Worm (Caenorhabditis elegans) whole organism, L4 larva: Measurements from ENCODE around the gene cav-1.

ENCODE experiments used
- F10B5.3 ChIP-seq: sonication (generic microtip); optimal IDR thresholded peaks from 2 replicates; lab custom pipeline; 2016; ENCODE audit warnings: mild to moderate bottlenecking, missing genetic modification characterization, missing compliant biosample characterization
- F26F4.8 ChIP-seq: fragments of 200-800 bp; sonication (Bioruptor generic); conservative IDR thresholded peaks from 2 replicates; pipeline ENCODE4 v1.3.6; 2022; ENCODE audit warnings: missing genetic modification characterization, missing compliant biosample characterization
- F44E2.7 ChIP-seq: fragments of 200-800 bp; sonication (Bioruptor generic); IDR thresholded peaks from 2 replicates; pipeline ENCODE4 v2.1.2; 2022; ENCODE audit warnings: missing genetic modification characterization, missing compliant biosample characterization
- F49E8.2 ChIP-seq: sonication (generic microtip); optimal IDR thresholded peaks from 2 replicates; lab custom pipeline; 2016; ENCODE audit warnings: missing compliant biosample characterization, mild to moderate bottlenecking, missing genetic modification characterization, borderline replicate concordance
- R02D3.7 ChIP-seq: fragments of 150-350 bp; sonication (generic microtip); optimal IDR thresholded peaks from 3 replicates; lab custom pipeline; 2014; ENCODE audit warnings: missing biosample characterization, missing genetic modification characterization
- Y105C5A.15 ChIP-seq: fragments of 200-800 bp; sonication (Bioruptor generic); IDR thresholded peaks from 2 replicates; pipeline ENCODE4 v1.3.6; 2022; ENCODE audit warnings: missing genetic modification characterization, missing compliant biosample characterization
- Y5F2A.4 ChIP-seq: fragments of 200-800 bp; sonication (Bioruptor generic); optimal IDR thresholded peaks from 2 replicates; lab custom pipeline; 2018; ENCODE audit warnings: mild to moderate bottlenecking, missing genetic modification characterization, missing compliant biosample characterization
- Y75B8A.6 ChIP-seq: fragments of 200-800 bp; sonication (Bioruptor generic); IDR thresholded peaks from 2 replicates; pipeline ENCODE4 v1.3.6; 2022; ENCODE audit warnings: missing genetic modification reagents, missing genetic modification characterization, missing compliant biosample characterization
- aha-1 ChIP-seq: fragments of 150-350 bp; peaks from one replicate; lab custom pipeline; 2014; ENCODE audit warnings: missing biosample characterization, missing genetic modification characterization
- ama-1 ChIP-seq: fragments of 150-350 bp; optimal IDR thresholded peaks from 2 replicates; lab custom pipeline; 2014; ENCODE audit warnings: inconsistent platforms, mixed read lengths
- attf-4 ChIP-seq: sonication (generic microtip); optimal IDR thresholded peaks from 3 replicates; lab custom pipeline; 2017; ENCODE audit warnings: missing biosample characterization, missing genetic modification characterization
- ceh-20 ChIP-seq: fragments of 200-800 bp; sonication (Bioruptor generic); IDR thresholded peaks from 2 replicates; pipeline ENCODE4 v1.3.6; 2022; ENCODE audit warnings: missing genetic modification reagents, missing genetic modification characterization, missing compliant biosample characterization
- ceh-28 ChIP-seq: fragments of 150-350 bp; optimal IDR thresholded peaks from 2 replicates; lab custom pipeline; 2014; ENCODE audit warnings: missing biosample characterization, missing genetic modification reagents, missing genetic modification characterization
- ceh-44 ChIP-seq: fragments of 200-800 bp; sonication (Bioruptor generic); IDR thresholded peaks from 2 replicates; pipeline ENCODE4 v1.3.6; 2022; ENCODE audit warnings: missing genetic modification reagents, missing genetic modification characterization, missing compliant biosample characterization
- ceh-62 ChIP-seq: sonication (generic microtip); optimal IDR thresholded peaks from 2 replicates; lab custom pipeline; 2017; ENCODE audit warnings: missing biosample characterization, missing genetic modification characterization
- ctbp-1 ChIP-seq: fragments of 200-800 bp; sonication (Bioruptor generic); IDR thresholded peaks from 2 replicates; pipeline ENCODE4 v1.3.6; 2022; ENCODE audit warnings: missing genetic modification reagents, missing genetic modification characterization, missing compliant biosample characterization
- daf-12 ChIP-seq: fragments of 150-350 bp; optimal IDR thresholded peaks from 2 replicates; lab custom pipeline; 2014; ENCODE audit warnings: missing biosample characterization, missing genetic modification reagents, missing genetic modification characterization
- daf-8 ChIP-seq: fragments of 200-800 bp; sonication (Bioruptor generic); IDR thresholded peaks from 2 replicates; pipeline ENCODE4 v1.3.6; 2022; ENCODE audit warnings: missing genetic modification characterization, missing compliant biosample characterization
- dmd-6 ChIP-seq: fragments of 200-800 bp; sonication (Bioruptor generic); IDR thresholded peaks from 2 replicates; pipeline ENCODE4 v1.3.6; 2022; ENCODE audit warnings: missing genetic modification reagents, missing genetic modification characterization, missing compliant biosample characterization
- duxl-1 ChIP-seq: sonication (generic microtip); optimal IDR thresholded peaks from 2 replicates; lab custom pipeline; 2016; ENCODE audit warnings: mild to moderate bottlenecking, missing genetic modification characterization, moderate library complexity, missing compliant biosample characterization; ENCODE audit not compliant: poor library complexity
- fos-1 ChIP-seq: fragments of 150-350 bp; optimal IDR thresholded peaks from 2 replicates; lab custom pipeline; 2014; ENCODE audit warnings: missing biosample characterization, missing genetic modification characterization
- hif-1 ChIP-seq, 2 experiments: sonication (generic microtip); optimal IDR thresholded peaks; 2 replicates each; lab custom pipeline; 2016 to 2017; ENCODE audit warnings: missing compliant biosample characterization in 2 of 2, missing genetic modification characterization in 2 of 2, missing genetic modification reagents in 2 of 2, missing genotype in 2 of 2, mild to moderate bottlenecking in 1 of 2
- hlh-11 ChIP-seq: fragments of 200-800 bp; sonication (Bioruptor generic); optimal IDR thresholded peaks from 2 replicates; lab custom pipeline; 2018; ENCODE audit warnings: mild to moderate bottlenecking, missing genetic modification characterization, missing compliant biosample characterization
- lim-7 ChIP-seq: fragments of 200-800 bp; sonication (Bioruptor generic); IDR thresholded peaks from 2 replicates; pipeline ENCODE4 v1.3.6; 2022; ENCODE audit warnings: missing genetic modification characterization, missing compliant biosample characterization
- lin-29 ChIP-seq: fragments of 200-800 bp; sonication (Bioruptor generic); IDR thresholded peaks from 2 replicates; pipeline ENCODE4 v1.3.6; 2022; ENCODE audit warnings: missing genetic modification reagents, missing genetic modification characterization, missing compliant biosample characterization
- lir-3 ChIP-seq: sonication (generic microtip); optimal IDR thresholded peaks from 2 replicates; lab custom pipeline; 2016; ENCODE audit warnings: mild to moderate bottlenecking, missing genetic modification characterization, missing compliant biosample characterization
- lsy-2 ChIP-seq, 2 experiments: fragments of 150-350 bp in 1 of 2; sonication (generic microtip) in 1 of 2; optimal IDR thresholded peaks; 2 replicates each; lab custom pipeline; 2014 to 2017; ENCODE audit warnings: missing biosample characterization in 2 of 2, missing genetic modification characterization in 2 of 2
- mdl-1 ChIP-seq, 2 experiments: fragments of 150-350 bp in 1 of 2; sonication (generic microtip) in 1 of 2; optimal IDR thresholded peaks; 2 replicates each; lab custom pipeline; 2014 to 2017; ENCODE audit warnings: missing biosample characterization in 2 of 2, missing genetic modification characterization in 2 of 2
- mxl-3 ChIP-seq: fragments of 200-800 bp; sonication (Bioruptor generic); optimal IDR thresholded peaks from 2 replicates; lab custom pipeline; 2018; ENCODE audit warnings: mild to moderate bottlenecking, missing genetic modification characterization, missing compliant biosample characterization
- nhr-77 ChIP-seq: fragments of 150-350 bp; optimal IDR thresholded peaks from 2 replicates; lab custom pipeline; 2014; ENCODE audit warnings: missing biosample characterization, missing genetic modification characterization
- skn-1 ChIP-seq: fragments of 150-350 bp; optimal IDR thresholded peaks from 2 replicates; lab custom pipeline; 2014; ENCODE audit warnings: missing biosample characterization, missing genetic modification characterization
- tag-97 ChIP-seq: fragments of 200-800 bp; sonication (Bioruptor generic); IDR thresholded peaks from 2 replicates; pipeline ENCODE4 v1.3.6; 2022; ENCODE audit warnings: missing genetic modification characterization, missing compliant biosample characterization
- unc-62 ChIP-seq, 3 experiments: fragments of 150-350 bp in 1 of 3; sonication (generic microtip); optimal IDR thresholded peaks in 2 of 3; peaks in 1 of 3; 1 replicate in 1 of 3; 2 replicates in 2 of 3; lab custom pipeline; 2014 to 2017; ENCODE audit warnings: missing biosample characterization in 3 of 3, missing genetic modification characterization in 3 of 3, missing genetic modification reagents in 3 of 3, missing genotype in 1 of 3
- zfp-2 ChIP-seq: sonication (generic microtip); optimal IDR thresholded peaks from 2 replicates; lab custom pipeline; 2016; ENCODE audit warnings: mild to moderate bottlenecking, missing genetic modification characterization, missing compliant biosample characterization
- zfp-3 ChIP-seq: fragments of 200-800 bp; sonication (Bioruptor generic); conservative IDR thresholded peaks from 2 replicates; pipeline ENCODE4 v1.3.6; 2022; ENCODE audit warnings: missing genetic modification reagents, missing genetic modification characterization, missing compliant biosample characterization

Gene cav-1

ce11 chrIV:9803544-9803943 is 31.2 kb downstream of the cav-1 start (continued):
- TF ChIP-seq mxl-3 (GFP tag; lab: Kevin White, UChicago), result peak; percentile 64
- peak in 1 of 2 experiments; percentile 25 for TF ChIP-seq hif-1 (tag; optimal IDR thresholded peaks at IDR 0.05; lab: Kevin White, UChicago)
- TF ChIP-seq mdl-1 (tag; optimal IDR thresholded peaks at IDR 0.05; lab: Kevin White, UChicago), result peak in 1 of 2 experiments; percentile 71
- no peak for TF ChIP-seq ceh-44 (GFP tag; lab: Robert Waterston, UW)
- no peak for TF ChIP-seq F44E2.7
- peak; percentile 93 for TF ChIP-seq hlh-11 (tag; lab: Kevin White, UChicago)
- no peak for TF ChIP-seq lir-3 (tag; lab: Kevin White, UChicago)
- TF ChIP-seq F10B5.3 (tag; lab: Kevin White, UChicago), result no peak
- no peak for TF ChIP-seq fos-1 (tag; lab: Kevin White, UChicago)
- no peak for TF ChIP-seq ama-1 (lab: Kevin White, UChicago)
- peak; percentile 91 for TF ChIP-seq nhr-77 (tag; lab: Kevin White, UChicago)
- no peak for TF ChIP-seq Y105C5A.15 (GFP tag; lab: Robert Waterston, UW)
- no peak for TF ChIP-seq R02D3.7 (tag; lab: Kevin White, UChicago)
- peak in 1 of 2 experiments; percentile 71 for TF ChIP-seq lsy-2 (tag; optimal IDR thresholded peaks at IDR 0.05; lab: Kevin White, UChicago)
- TF ChIP-seq dmd-6, result peak; percentile 70
- TF ChIP-seq ceh-62 (tag; lab: Kevin White, UChicago), result no peak
- no peak for TF ChIP-seq tag-97 (GFP tag; lab: Robert Waterston, UW)
- no peak for TF ChIP-seq zfp-2 (tag; lab: Kevin White, UChicago)
- TF ChIP-seq F26F4.8 (GFP tag; lab: Robert Waterston, UW), result no peak
- no peak for TF ChIP-seq ceh-28 (tag; lab: Kevin White, UChicago)
- no peak for TF ChIP-seq daf-12 (tag; lab: Kevin White, UChicago)
- no peak for TF ChIP-seq lin-29
- TF ChIP-seq zfp-3, result 0 out of 2 replicates have a peak, but pooled peaks have one; percentile 41
- TF ChIP-seq attf-4 (tag; lab: Kevin White, UChicago), result no peak
- no peak for TF ChIP-seq lim-7

- TF ChIP-seq tag-97 (GFP tag; lab: Robert Waterston, UW), result no peak
Observed at ce11 chrIV:9810633-9811032, 38.3 kb downstream of the cav-1 start, which contains the start of gene dct-15. Gene dct-15 (minus strand): TSS chrIV:9810733.

- TF ChIP-seq aha-1 (peak; percentile 63), F49E8.2 (tag; lab: Kevin White, UChicago) (no peak), Y5F2A.4 (GFP tag; lab: Kevin White, UChicago) (no peak)
- TF ChIP-seq, all 104 proteins: peak for 1
Observed at ce11 chrIV:9811487-9811886, 39.2 kb downstream of the cav-1 start.

ce11 chrIV:9815432-9815831 is 43.1 kb downstream of the cav-1 start, which contains the start of gene egl-20:
Gene egl-20 (minus strand): TSS chrIV:9815532.
- no peak for TF ChIP-seq daf-8 (GFP tag; lab: Robert Waterston, UW)
- no peak for TF ChIP-seq tag-97 (GFP tag; lab: Robert Waterston, UW)
- no peak for TF ChIP-seq duxl-1 (tag; lab: Kevin White, UChicago)
- TF ChIP-seq fos-1 (tag; lab: Kevin White, UChicago), result no peak
- TF ChIP-seq lir-3 (tag; lab: Kevin White, UChicago), result no peak
- TF ChIP-seq F26F4.8 (GFP tag; lab: Robert Waterston, UW), result no peak
- no peak for TF ChIP-seq lim-7

ce11 chrIV:9821621-9822020 is 49.3 kb downstream of the cav-1 start, which contains the start of gene col-123:
Gene col-123 (plus strand): TSS chrIV:9821921.
- TF ChIP-seq nhr-77 (tag; lab: Kevin White, UChicago) (no peak), ceh-20 (GFP tag; lab: Robert Waterston, UW) (no peak), Y105C5A.15 (GFP tag; lab: Robert Waterston, UW) (no peak), Y75B8A.6 (GFP tag; lab: Robert Waterston, UW) (no peak), skn-1 (tag; lab: Kevin White, UChicago) (no peak), unc-62 (GFP tag; optimal IDR thresholded peaks at IDR 0.05 in 1 of 2; lab: Kevin White, UChicago) (no peak), unc-62 (tag; optimal IDR thresholded peaks at IDR 0.05; lab: Kevin White, UChicago) (no peak), ctbp-1 (no peak)
- TF ChIP-seq, all 104 proteins: peak for 0
